Worm (Caenorhabditis elegans) whole organism, midembryonic: Measurements from ENCODE around the gene srh-88.

ENCODE experiments used
- T22C8.4 ChIP-seq: fragments of 200-800 bp; sonication (Bioruptor generic); IDR thresholded peaks from 2 replicates; pipeline ENCODE4 v1.3.6; 2022; ENCODE audit warnings: missing genetic modification characterization, missing compliant biosample characterization
- cog-1 ChIP-seq: sonication (generic microtip); optimal IDR thresholded peaks from 2 replicates; lab custom pipeline; 2016; ENCODE audit warnings: missing genetic modification characterization, missing compliant biosample characterization
- flt-1 ChIP-seq: fragments of 200-800 bp; sonication (Bioruptor generic); IDR thresholded peaks from 2 replicates; pipeline ENCODE4 v1.3.6; 2022; ENCODE audit warnings: missing genetic modification characterization, missing compliant biosample characterization
- klf-2 ChIP-seq: fragments of 200-800 bp; sonication (Bioruptor generic); conservative IDR thresholded peaks from 2 replicates; pipeline ENCODE4 v1.3.6; 2022; ENCODE audit warnings: missing genetic modification reagents, missing genetic modification characterization, missing compliant biosample characterization
- med-1 ChIP-seq: sonication (generic microtip); optimal IDR thresholded peaks from 2 replicates; lab custom pipeline; 2017; ENCODE audit warnings: missing genetic modification characterization, mild to moderate bottlenecking, missing compliant biosample characterization, antibody characterized with exemption, missing genetic modification reagents; ENCODE audit not compliant: insufficient read depth
- ref-1 ChIP-seq: fragments of 200-800 bp; sonication (Bioruptor generic); conservative IDR thresholded peaks from 2 replicates; pipeline ENCODE4 v1.3.6; 2022; ENCODE audit warnings: missing genetic modification reagents, missing genetic modification characterization, missing compliant biosample characterization
- tab-1 ChIP-seq: fragments of 200-800 bp; sonication (Bioruptor generic); IDR thresholded peaks from 2 replicates; pipeline ENCODE4 v1.3.6; 2022; ENCODE audit warnings: missing genetic modification characterization, missing compliant biosample characterization
- ztf-23 ChIP-seq: fragments of 200-800 bp; sonication (Bioruptor generic); IDR thresholded peaks from 2 replicates; pipeline ENCODE4 v1.3.6; 2022; ENCODE audit warnings: missing genetic modification reagents, missing genetic modification characterization, missing compliant biosample characterization
- ztf-29 ChIP-seq: fragments of 200-800 bp; sonication (Bioruptor generic); IDR thresholded peaks from 2 replicates; pipeline ENCODE4 v1.3.6; 2022; ENCODE audit warnings: missing genetic modification reagents, missing genetic modification characterization, missing compliant biosample characterization

DNA sequence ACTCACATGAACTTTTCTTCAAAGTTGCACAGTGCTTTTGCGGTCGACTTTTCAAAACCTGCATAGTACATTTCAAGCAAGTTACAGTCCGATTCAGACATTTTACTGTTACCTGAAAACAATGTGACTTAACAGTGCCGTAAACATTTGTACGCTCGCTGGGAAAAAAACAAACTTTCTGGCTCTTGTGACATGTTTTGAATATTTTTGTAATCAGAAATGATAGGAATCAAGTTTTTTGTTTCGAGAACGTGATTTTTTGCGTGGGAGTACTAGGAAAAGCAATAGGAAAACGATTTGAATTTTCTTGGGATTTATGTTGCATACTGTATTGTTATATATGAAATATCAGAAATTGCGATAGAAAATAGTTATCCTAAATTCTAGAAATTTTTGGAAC lies 31.4 kb upstream of the srh-88 start, which contains the start of gene srw-120:
- TF ChIP-seq ztf-23 (GFP tag; lab: Robert Waterston, UW), result no peak
- no peak for TF ChIP-seq ref-1 (GFP tag; lab: Robert Waterston, UW)
- TF ChIP-seq ztf-29 (GFP tag; lab: Robert Waterston, UW), result no peak
- no peak for TF ChIP-seq med-1
- no peak for TF ChIP-seq cog-1 (tag; lab: Kevin White, UChicago)
- TF ChIP-seq klf-2 (GFP tag; lab: Robert Waterston, UW), result no peak
- TF ChIP-seq flt-1, result no peak
- TF ChIP-seq T22C8.4 (GFP tag; lab: Robert Waterston, UW), result no peak
- no peak for TF ChIP-seq tab-1 (GFP tag; lab: Robert Waterston, UW)
